Worm (Caenorhabditis elegans) whole organism, L2 larva: ENCODE data around the gene Y54G2A.52.
A peak's percentile ranks its signal among the peaks of the same experiment; 100 is the strongest.

ENCODE experiments used
- C34F6.9 ChIP-seq: fragments of 150-350 bp; optimal IDR thresholded peaks from 2 replicates; lab custom pipeline; 2014; ENCODE audit warnings: missing biosample characterization, missing genetic modification characterization
- F13H6.1 ChIP-seq: sonication (generic microtip); optimal IDR thresholded peaks from 2 replicates; lab custom pipeline; 2016; ENCODE audit warnings: missing genetic modification characterization, missing compliant biosample characterization
- R02D3.7 ChIP-seq: fragments of 150-350 bp; optimal IDR thresholded peaks from 2 replicates; lab custom pipeline; 2014; ENCODE audit warnings: missing biosample characterization, missing genetic modification characterization
- Y55F3AM.14 ChIP-seq: fragments of 200-800 bp; sonication (Bioruptor generic); optimal IDR thresholded peaks from 2 replicates; lab custom pipeline; 2018; ENCODE audit warnings: mild to moderate bottlenecking, missing genetic modification characterization, missing compliant biosample characterization
- ZK546.5 ChIP-seq: sonication (generic microtip); optimal IDR thresholded peaks from 2 replicates; lab custom pipeline; 2017; ENCODE audit warnings: missing biosample characterization, missing genetic modification characterization
- alr-1 ChIP-seq: fragments of 150-350 bp; optimal IDR thresholded peaks from 2 replicates; lab custom pipeline; 2014; ENCODE audit warnings: missing biosample characterization, missing genetic modification characterization
- aly-2 ChIP-seq: fragments of 150-350 bp; optimal IDR thresholded peaks from 2 replicates; lab custom pipeline; 2014; ENCODE audit warnings: missing biosample characterization, missing genetic modification characterization
- ama-1 ChIP-seq: fragments of 150-350 bp; optimal IDR thresholded peaks from 2 replicates; lab custom pipeline; 2018; ENCODE audit warnings: inconsistent platforms
- blmp-1 ChIP-seq: sonication (generic microtip); optimal IDR thresholded peaks from 2 replicates; lab custom pipeline; 2017; ENCODE audit warnings: missing genetic modification characterization, mild to moderate bottlenecking, missing compliant biosample characterization, antibody characterized with exemption, moderate library complexity; ENCODE audit not compliant: insufficient read depth
- ceh-16 ChIP-seq: fragments of 150-350 bp; optimal IDR thresholded peaks from 2 replicates; lab custom pipeline; 2014; ENCODE audit warnings: missing biosample characterization, missing genetic modification characterization
- ceh-82 ChIP-seq: fragments of 150-350 bp; optimal IDR thresholded peaks from 2 replicates; lab custom pipeline; 2014; ENCODE audit warnings: missing biosample characterization, missing genetic modification characterization
- crh-2 ChIP-seq: sonication (generic microtip); optimal IDR thresholded peaks from 2 replicates; lab custom pipeline; 2017; ENCODE audit warnings: missing biosample characterization, missing genetic modification characterization
- dmd-4 ChIP-seq: sonication (generic microtip); optimal IDR thresholded peaks from 2 replicates; lab custom pipeline; 2017; ENCODE audit warnings: missing biosample characterization, missing genetic modification characterization
- egl-27 ChIP-seq: sonication (generic microtip); optimal IDR thresholded peaks from 3 replicates; lab custom pipeline; 2017; ENCODE audit warnings: missing biosample characterization, missing genetic modification reagents, missing genetic modification characterization
- elt-1 ChIP-seq: fragments of 150-350 bp; optimal IDR thresholded peaks from 2 replicates; lab custom pipeline; 2014; ENCODE audit warnings: missing biosample characterization, missing genetic modification characterization
- elt-3 ChIP-seq: sonication (generic microtip); optimal IDR thresholded peaks from 2 replicates; lab custom pipeline; 2017; ENCODE audit warnings: missing biosample characterization, missing genetic modification characterization
- fos-1 ChIP-seq: fragments of 150-350 bp; optimal IDR thresholded peaks from 2 replicates; lab custom pipeline; 2014; ENCODE audit warnings: missing biosample characterization, missing genetic modification characterization
- gmeb-1 ChIP-seq: fragments of 150-350 bp; optimal IDR thresholded peaks from 2 replicates; lab custom pipeline; 2014; ENCODE audit warnings: missing biosample characterization, missing genetic modification characterization
- lin-11 ChIP-seq: fragments of 150-350 bp; sonication (generic microtip); optimal IDR thresholded peaks from 2 replicates; lab custom pipeline; 2014; ENCODE audit warnings: missing biosample characterization, missing genetic modification characterization, inconsistent platforms, mixed read lengths
- lin-13 ChIP-seq: fragments of 150-350 bp; optimal IDR thresholded peaks from 2 replicates; lab custom pipeline; 2014; ENCODE audit warnings: missing biosample characterization, missing genetic modification reagents, missing genetic modification characterization
- lin-39 ChIP-seq: fragments of 150-350 bp; optimal IDR thresholded peaks from 2 replicates; lab custom pipeline; 2014; ENCODE audit warnings: missing biosample characterization, missing genetic modification reagents, missing genetic modification characterization
- lsy-2 ChIP-seq, 2 experiments: fragments of 150-350 bp in 1 of 2; sonication (generic microtip) in 1 of 2; optimal IDR thresholded peaks; 2 replicates each; lab custom pipeline; 2014 to 2017; ENCODE audit warnings: missing biosample characterization in 2 of 2, missing genetic modification characterization in 2 of 2
- mab-5 ChIP-seq: fragments of 150-350 bp; optimal IDR thresholded peaks from 2 replicates; lab custom pipeline; 2014; ENCODE audit warnings: missing biosample characterization, missing genetic modification characterization
- mbf-1 ChIP-seq: sonication (generic microtip); optimal IDR thresholded peaks from 2 replicates; lab custom pipeline; 2017; ENCODE audit warnings: missing biosample characterization, missing genetic modification characterization
- mdl-1 ChIP-seq, 2 experiments: fragments of 150-350 bp in 1 of 2; sonication (generic microtip) in 1 of 2; optimal IDR thresholded peaks; 2 replicates each; lab custom pipeline; 2017; ENCODE audit warnings: missing biosample characterization in 2 of 2, missing genetic modification characterization in 2 of 2
- nhr-10 ChIP-seq: sonication (generic microtip); optimal IDR thresholded peaks from 2 replicates; lab custom pipeline; 2017; ENCODE audit warnings: missing biosample characterization, missing genetic modification characterization
- nhr-11 ChIP-seq: fragments of 150-350 bp; optimal IDR thresholded peaks from 2 replicates; lab custom pipeline; 2014; ENCODE audit warnings: missing biosample characterization, missing genetic modification characterization
- nhr-12 ChIP-seq: fragments of 150-350 bp; optimal IDR thresholded peaks from 2 replicates; lab custom pipeline; 2014; ENCODE audit warnings: missing biosample characterization, missing genetic modification characterization
- nhr-129 ChIP-seq: fragments of 150-350 bp; optimal IDR thresholded peaks from 2 replicates; lab custom pipeline; 2014; ENCODE audit warnings: missing biosample characterization, missing genetic modification characterization
- nhr-21 ChIP-seq: fragments of 150-350 bp; optimal IDR thresholded peaks from 2 replicates; lab custom pipeline; 2014; ENCODE audit warnings: missing biosample characterization, missing genetic modification characterization
- nhr-23 ChIP-seq: fragments of 150-350 bp; optimal IDR thresholded peaks from 2 replicates; lab custom pipeline; 2014; ENCODE audit warnings: missing biosample characterization, missing genetic modification reagents, missing genetic modification characterization
- nhr-237 ChIP-seq: fragments of 150-350 bp; optimal IDR thresholded peaks from 2 replicates; lab custom pipeline; 2014; ENCODE audit warnings: missing biosample characterization, missing genetic modification characterization
- nhr-25 ChIP-seq: fragments of 150-350 bp; sonication (generic microtip); optimal IDR thresholded peaks from 3 replicates; lab custom pipeline; 2014; ENCODE audit warnings: missing biosample characterization, missing genetic modification characterization
- nhr-6 ChIP-seq: fragments of 150-350 bp; optimal IDR thresholded peaks from 2 replicates; lab custom pipeline; 2014; ENCODE audit warnings: missing biosample characterization, missing genetic modification characterization
- nhr-77 ChIP-seq: fragments of 150-350 bp; optimal IDR thresholded peaks from 2 replicates; lab custom pipeline; 2014; ENCODE audit warnings: missing biosample characterization, missing genetic modification characterization
- peb-1 ChIP-seq: fragments of 150-350 bp; optimal IDR thresholded peaks from 2 replicates; lab custom pipeline; 2014; ENCODE audit warnings: missing biosample characterization, missing genetic modification characterization
- sem-4 ChIP-seq: fragments of 150-350 bp; optimal IDR thresholded peaks from 2 replicates; lab custom pipeline; 2014; ENCODE audit warnings: missing biosample characterization, missing genetic modification reagents, missing genetic modification characterization
- skn-1 ChIP-seq: sonication (generic microtip); optimal IDR thresholded peaks from 2 replicates; lab custom pipeline; 2017; ENCODE audit warnings: missing biosample characterization, missing genetic modification characterization
- sma-3 ChIP-seq: sonication (generic microtip); optimal IDR thresholded peaks from 2 replicates; lab custom pipeline; 2016; ENCODE audit warnings: missing genetic modification reagents, missing genetic modification characterization, missing compliant biosample characterization
- sma-9 ChIP-seq, 2 experiments: fragments of 150-350 bp in 1 of 2; sonication (generic microtip) in 1 of 2; optimal IDR thresholded peaks; 2 replicates each; lab custom pipeline; 2014 to 2016; ENCODE audit warnings: missing genetic modification characterization in 2 of 2, mild to moderate bottlenecking in 1 of 2, missing biosample characterization in 1 of 2, missing compliant biosample characterization in 1 of 2, missing genetic modification reagents in 1 of 2, moderate library complexity in 1 of 2
- snpc-4 ChIP-seq: fragments of 150-350 bp; optimal IDR thresholded peaks from 2 replicates; lab custom pipeline; 2014; ENCODE audit warnings: missing biosample characterization, missing genetic modification characterization
- unc-39 ChIP-seq: fragments of 150-350 bp; optimal IDR thresholded peaks from 2 replicates; lab custom pipeline; 2014; ENCODE audit warnings: missing biosample characterization, missing genetic modification characterization
- unc-55 ChIP-seq: fragments of 150-350 bp; sonication (generic microtip); optimal IDR thresholded peaks from 3 replicates; lab custom pipeline; 2014; ENCODE audit warnings: missing biosample characterization, missing genetic modification reagents, missing genetic modification characterization
- unc-62 ChIP-seq: fragments of 150-350 bp; optimal IDR thresholded peaks from 2 replicates; lab custom pipeline; 2014; ENCODE audit warnings: missing biosample characterization, missing genetic modification reagents, missing genetic modification characterization
- zag-1 ChIP-seq: fragments of 150-350 bp; optimal IDR thresholded peaks from 2 replicates; lab custom pipeline; 2014; ENCODE audit warnings: missing biosample characterization, missing genetic modification characterization
- ztf-1 ChIP-seq: fragments of 200-800 bp; sonication (Bioruptor generic); conservative IDR thresholded peaks from 2 replicates; pipeline ENCODE4 v1.3.6; 2022; ENCODE audit warnings: missing genetic modification characterization, missing compliant biosample characterization
- ztf-11 ChIP-seq: sonication (generic microtip); optimal IDR thresholded peaks from 2 replicates; lab custom pipeline; 2017; ENCODE audit warnings: missing biosample characterization, missing genetic modification characterization
- ztf-4 ChIP-seq: fragments of 150-350 bp; optimal IDR thresholded peaks from 2 replicates; lab custom pipeline; 2014; ENCODE audit warnings: missing biosample characterization, missing genetic modification characterization

The Y54G2A.52 gene

ce11 chrIV:2808154-2808553, 9.7 kb upstream of the Y54G2A.52 start:
- no peak for TF ChIP-seq elt-3 (tag; lab: Kevin White, UChicago)
- no peak for TF ChIP-seq ceh-16 (tag; lab: Kevin White, UChicago)
- no peak for TF ChIP-seq Y55F3AM.14
- TF ChIP-seq nhr-11 (tag; lab: Kevin White, UChicago): no peak
- no peak for TF ChIP-seq nhr-6
- no peak for TF ChIP-seq ztf-4 (tag; lab: Kevin White, UChicago)
- no peak for TF ChIP-seq R02D3.7
- TF ChIP-seq crh-2 (tag; lab: Kevin White, UChicago): no peak
- TF ChIP-seq lin-39 (tag; lab: Kevin White, UChicago): no peak
- TF ChIP-seq F13H6.1 (tag; lab: Kevin White, UChicago): no peak
- no peak for TF ChIP-seq elt-1 (tag; lab: Kevin White, UChicago)
- no peak for TF ChIP-seq dmd-4 (tag; lab: Kevin White, UChicago)
- no peak for TF ChIP-seq nhr-25 (tag; lab: Kevin White, UChicago)
- TF ChIP-seq nhr-237 (tag; lab: Kevin White, UChicago): no peak
- no peak for TF ChIP-seq fos-1 (tag; lab: Kevin White, UChicago)

DNA sequence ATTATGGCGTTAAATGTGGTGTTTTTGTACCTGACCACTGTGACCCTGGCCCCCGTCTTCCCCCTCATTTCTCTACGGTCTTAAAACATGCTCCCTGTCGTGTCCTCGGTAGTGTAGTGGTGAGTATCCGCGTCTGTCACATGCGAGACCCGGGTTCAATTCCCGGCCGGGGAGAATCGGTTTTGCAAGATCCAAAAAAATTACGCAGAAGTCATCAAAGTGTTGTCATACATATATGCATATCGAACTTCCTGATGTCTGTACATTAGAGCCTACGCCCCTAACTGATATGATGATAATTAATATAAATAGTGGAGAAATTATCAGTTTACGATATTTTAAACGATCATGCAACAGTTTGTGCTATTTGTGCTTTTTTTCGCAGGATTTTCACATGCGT, 7.0 kb upstream of the Y54G2A.52 start, which contains the start of gene Y54G2A.45:
Gene Y54G2A.45, plus strand, starts transcription at position 333 of the 400 bp plus-strand sequence.
- TF ChIP-seq ztf-11 (tag; lab: Kevin White, UChicago) (no peak), blmp-1 (tag; lab: Kevin White, UChicago) (no peak), mdl-1 (tag; optimal IDR thresholded peaks at IDR 0.05; lab: Kevin White, UChicago) (no peak), snpc-4 (no peak), gmeb-1 (tag; lab: Kevin White, UChicago) (peak; percentile 42), aly-2 (tag; lab: Kevin White, UChicago) (no peak), lin-11 (tag; lab: Kevin White, UChicago) (no peak), nhr-77 (no peak), sma-9 (GFP tag; optimal IDR thresholded peaks at IDR 0.05; lab: Kevin White, UChicago) (peak; percentile 16), sma-9 (tag; optimal IDR thresholded peaks at IDR 0.05; lab: Kevin White, UChicago) (no peak), C34F6.9 (no peak), lin-13 (GFP tag; lab: Kevin White, UChicago) (peak; percentile 28), elt-1 (tag; lab: Kevin White, UChicago) (no peak), crh-2 (tag; lab: Kevin White, UChicago) (peak; percentile 62), nhr-12 (no peak), nhr-25 (tag; lab: Kevin White, UChicago) (no peak), elt-3 (tag; lab: Kevin White, UChicago) (no peak), Y55F3AM.14 (peak; percentile 11), ztf-1 (no peak), egl-27 (no peak), alr-1 (tag; lab: Kevin White, UChicago) (no peak), unc-39 (no peak), ztf-4 (tag; lab: Kevin White, UChicago) (no peak), nhr-21 (tag; lab: Kevin White, UChicago) (no peak), nhr-23 (tag; lab: Kevin White, UChicago) (no peak), nhr-10 (no peak), mab-5 (no peak), dmd-4 (tag; lab: Kevin White, UChicago) (no peak), lsy-2 (tag; optimal IDR thresholded peaks at IDR 0.05; lab: Kevin White, UChicago) (peak in 1 of 2 experiments; percentile 48), peb-1 (tag; lab: Kevin White, UChicago) (no peak), nhr-11 (tag; lab: Kevin White, UChicago) (no peak), ama-1 (no peak), nhr-237 (tag; lab: Kevin White, UChicago) (no peak), unc-62 (no peak), lin-39 (tag; lab: Kevin White, UChicago) (no peak), F13H6.1 (tag; lab: Kevin White, UChicago) (peak; percentile 23), ceh-82 (no peak), ceh-16 (tag; lab: Kevin White, UChicago) (no peak), sem-4 (tag; lab: Kevin White, UChicago) (no peak), nhr-129 (tag; lab: Kevin White, UChicago) (peak; percentile 16), nhr-6 (no peak), ZK546.5 (tag; lab: Kevin White, UChicago) (no peak), mbf-1 (tag; lab: Kevin White, UChicago) (no peak), fos-1 (tag; lab: Kevin White, UChicago) (peak; percentile 90), unc-55 (GFP tag; lab: Kevin White, UChicago) (peak; percentile 37), skn-1 (tag; lab: Kevin White, UChicago) (peak; percentile 41), zag-1 (tag; lab: Kevin White, UChicago) (no peak), R02D3.7 (no peak), sma-3 (peak; percentile 19)
